Fruit fly (Drosophila melanogaster) whole organism, pupa: ENCODE data around the gene CG8475.

Source experiments
- CG10348 ChIP-seq: fragments of 200-800 bp; sonication (Bioruptor generic); IDR thresholded peaks from 2 replicates; pipeline ENCODE4 v1.3.6; 2022; ENCODE audit warnings: missing biosample characterization, missing genetic modification characterization
- CG12605 ChIP-seq: fragments of 200-800 bp; sonication (Bioruptor generic); IDR thresholded peaks from 2 replicates; pipeline ENCODE4 v1.3.6; 2022; ENCODE audit warnings: missing biosample characterization, missing genetic modification characterization
- CG13204 ChIP-seq: fragments of 200-800 bp; sonication (Bioruptor generic); optimal IDR thresholded peaks from 2 replicates; lab custom pipeline; 2018; ENCODE audit warnings: missing biosample characterization, mild to moderate bottlenecking, missing genetic modification characterization, moderate library complexity
- CG14655 ChIP-seq: fragments of 200-800 bp; sonication (Bioruptor generic); optimal IDR thresholded peaks from 3 replicates; lab custom pipeline; 2017; ENCODE audit warnings: mild to moderate bottlenecking, missing biosample characterization, missing genetic modification reagents, missing genetic modification characterization
- CG15710 ChIP-seq: fragments of 200-800 bp; sonication (Bioruptor generic); optimal IDR thresholded peaks from 2 replicates; lab custom pipeline; 2018; ENCODE audit warnings: missing biosample characterization, mild to moderate bottlenecking, missing genetic modification characterization, moderate library complexity
- CG17806 ChIP-seq: fragments of 200-800 bp; sonication (Bioruptor generic); optimal IDR thresholded peaks from 2 replicates; lab custom pipeline; 2018; ENCODE audit warnings: missing biosample characterization, mild to moderate bottlenecking, missing genetic modification characterization, moderate library complexity
- CG32121 ChIP-seq: fragments of 200-800 bp; sonication (Bioruptor generic); IDR thresholded peaks from 2 replicates; pipeline ENCODE4 v1.3.6; 2022; ENCODE audit warnings: missing biosample characterization, missing genetic modification characterization
- CG34367 ChIP-seq: fragments of 200-800 bp; sonication (Bioruptor generic); optimal IDR thresholded peaks from 2 replicates; lab custom pipeline; 2018; ENCODE audit warnings: missing biosample characterization, mild to moderate bottlenecking, missing genetic modification characterization
- CG4496 ChIP-seq: fragments of 200-800 bp; sonication (Bioruptor generic); IDR thresholded peaks from 3 replicates; pipeline ENCODE4 v1.3.6; 2022; ENCODE audit warnings: missing biosample characterization, missing genetic modification characterization
- CG8159 ChIP-seq: fragments of 200-800 bp; sonication (Bioruptor generic); optimal IDR thresholded peaks from 3 replicates; lab custom pipeline; 2018; ENCODE audit warnings: missing biosample characterization, mild to moderate bottlenecking, missing genetic modification characterization, moderate library complexity
- CG8301 ChIP-seq: fragments of 200-800 bp; sonication (Bioruptor generic); optimal IDR thresholded peaks from 2 replicates; lab custom pipeline; 2018; ENCODE audit warnings: missing biosample characterization, mild to moderate bottlenecking, missing genetic modification characterization
- CG9948 ChIP-seq: fragments of 200-800 bp; sonication (Bioruptor generic); optimal IDR thresholded peaks from 2 replicates; lab custom pipeline; 2018; ENCODE audit warnings: missing biosample characterization, mild to moderate bottlenecking, missing genetic modification characterization, moderate library complexity
- D1 ChIP-seq: fragments of 200-800 bp; sonication (Bioruptor generic); optimal IDR thresholded peaks from 2 replicates; lab custom pipeline; 2018; ENCODE audit warnings: missing biosample characterization, mild to moderate bottlenecking, missing genetic modification characterization, moderate library complexity
- EcR ChIP-seq: fragments of 200-800 bp; sonication (Bioruptor generic); optimal IDR thresholded peaks from 3 replicates; lab custom pipeline; 2019; ENCODE audit warnings: missing biosample characterization, missing genetic modification characterization, mild to moderate bottlenecking, moderate library complexity, missing genetic modification reagents
- Ets98B ChIP-seq: fragments of 200-800 bp; sonication (Bioruptor generic); IDR thresholded peaks from 2 replicates; pipeline ENCODE4 v1.3.6; 2022; ENCODE audit warnings: missing biosample characterization, missing genetic modification characterization
- Pif1A ChIP-seq: fragments of 200-800 bp; sonication (Bioruptor generic); optimal IDR thresholded peaks from 3 replicates; lab custom pipeline; 2016; ENCODE audit warnings: missing biosample characterization, missing genetic modification characterization
- Pif1B ChIP-seq: fragments of 200-800 bp; sonication (Bioruptor generic); optimal IDR thresholded peaks from 3 replicates; lab custom pipeline; 2016; ENCODE audit warnings: missing biosample characterization, missing genetic modification characterization
- Snoo ChIP-seq: fragments of 200-800 bp; sonication (Bioruptor generic); optimal IDR thresholded peaks from 3 replicates; lab custom pipeline; 2017; ENCODE audit warnings: missing biosample characterization, mild to moderate bottlenecking, missing genetic modification characterization, inconsistent platforms
- fd96Ca ChIP-seq: fragments of 200-800 bp; sonication (Bioruptor generic); IDR thresholded peaks from 3 replicates; pipeline ENCODE4 v1.3.6; 2022; ENCODE audit warnings: missing biosample characterization, missing genetic modification characterization
- gl ChIP-seq: fragments of 200-800 bp; sonication (Bioruptor generic); optimal IDR thresholded peaks from 2 replicates; lab custom pipeline; 2018; ENCODE audit warnings: missing biosample characterization, mild to moderate bottlenecking, missing genetic modification characterization
- rn ChIP-seq: fragments of 200-800 bp; sonication (Bioruptor generic); IDR thresholded peaks from 2 replicates; pipeline ENCODE4 v1.3.6; 2022; ENCODE audit warnings: missing biosample characterization, missing genetic modification characterization

CG8475 gene

DNA sequence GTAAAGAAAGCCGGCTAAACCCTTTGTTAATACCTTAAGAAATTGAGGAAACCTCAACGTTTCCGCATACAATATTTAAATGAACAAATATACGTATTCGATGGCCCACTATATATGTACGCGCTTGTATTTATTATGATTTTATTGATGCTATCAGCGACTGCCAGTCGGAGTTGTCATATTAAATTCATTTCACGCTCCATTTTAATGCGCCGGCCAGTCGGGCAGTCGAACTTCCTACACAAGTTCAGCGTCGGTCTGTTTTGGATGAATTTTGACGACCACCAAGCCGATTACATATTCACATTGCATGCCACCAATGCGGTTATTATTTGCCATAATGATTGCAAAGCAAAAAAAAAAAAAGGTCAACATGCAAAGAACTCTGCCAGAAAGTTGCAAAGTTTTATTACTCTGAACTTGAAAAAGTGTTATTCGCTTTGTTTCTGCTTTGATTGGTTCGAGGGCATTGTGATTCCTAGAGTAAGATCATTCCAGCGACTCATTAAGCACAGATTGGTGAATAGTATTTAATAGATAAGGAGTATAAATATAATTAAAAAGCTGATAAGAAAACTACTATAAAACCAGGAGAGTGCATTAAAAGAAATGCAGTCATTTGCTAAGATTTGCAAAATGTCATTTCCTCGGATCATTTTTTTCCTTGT, 49.6 kb downstream of the CG8475 start, which contains the start of gene CG31606:
Gene CG31606, plus strand, starts transcription at position 618 of the 668 bp plus-strand sequence.
- TF ChIP-seq CG9948: no peak
- TF ChIP-seq Pif1A: no peak
- TF ChIP-seq EcR (GFP tag; lab: Kevin White, UChicago): peak; percentile 50
- no peak for TF ChIP-seq gl (tag; lab: Kevin White, UChicago)
- TF ChIP-seq CG12605 (GFP tag; lab: Robert Waterston, UW): no peak
- TF ChIP-seq CG8301 (tag; lab: Kevin White, UChicago): peak; percentile 26
- TF ChIP-seq fd96Ca (GFP tag; lab: Robert Waterston, UW): no peak
- no peak for TF ChIP-seq CG13204 (GFP tag; lab: Kevin White, UChicago)
- no peak for TF ChIP-seq rn (GFP tag; lab: Robert Waterston, UW)
- peak; percentile 42 for TF ChIP-seq CG14655 (GFP tag; lab: Kevin White, UChicago)
- TF ChIP-seq CG15710 (tag; lab: Kevin White, UChicago): no peak
- TF ChIP-seq, all 21 proteins: peak for 3

DNA sequence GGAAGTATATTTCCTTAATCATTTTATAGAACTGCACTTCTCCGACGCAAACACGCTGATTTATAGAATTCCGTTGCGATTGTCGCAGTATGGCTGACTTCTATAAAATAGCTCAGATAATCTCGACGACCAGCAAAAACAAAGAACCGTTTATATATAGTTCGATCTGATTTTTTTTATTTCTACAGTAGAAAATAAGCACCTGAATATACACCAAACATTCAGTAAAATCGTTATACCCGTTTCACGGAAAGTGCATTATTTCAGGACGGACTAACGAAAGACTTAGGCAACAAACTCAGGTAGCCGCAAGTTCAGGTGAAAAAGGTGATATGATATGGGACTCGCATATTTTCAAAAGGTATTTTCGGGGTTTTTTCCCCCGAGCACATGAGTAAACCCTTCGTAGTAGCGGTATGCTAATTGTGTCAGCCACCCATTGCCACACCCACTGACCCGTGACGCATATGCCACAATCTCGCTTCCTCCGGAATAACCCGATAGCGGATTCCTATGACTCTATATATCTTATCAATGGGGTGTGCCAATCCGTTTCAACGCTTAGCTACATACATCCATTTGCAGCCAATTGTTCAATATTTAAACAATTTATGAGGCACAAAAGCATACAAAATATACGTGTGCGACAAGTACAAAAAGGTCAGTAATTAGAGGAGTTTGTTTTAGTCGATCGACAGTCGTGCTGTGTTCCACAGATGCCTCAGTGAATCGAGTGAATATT, 51.5 kb downstream of the CG8475 start, which contains the start of the genes CG42763 and CG43394:
Gene CG42763, minus strand, starts transcription at position 41 of the 742 bp plus-strand sequence.
Gene CG43394, plus strand, starts transcription at position 692 of the 742 bp plus-strand sequence.
- TF ChIP-seq CG10348 (no peak), Ets98B (GFP tag; lab: Robert Waterston, UW) (no peak)

DNA sequence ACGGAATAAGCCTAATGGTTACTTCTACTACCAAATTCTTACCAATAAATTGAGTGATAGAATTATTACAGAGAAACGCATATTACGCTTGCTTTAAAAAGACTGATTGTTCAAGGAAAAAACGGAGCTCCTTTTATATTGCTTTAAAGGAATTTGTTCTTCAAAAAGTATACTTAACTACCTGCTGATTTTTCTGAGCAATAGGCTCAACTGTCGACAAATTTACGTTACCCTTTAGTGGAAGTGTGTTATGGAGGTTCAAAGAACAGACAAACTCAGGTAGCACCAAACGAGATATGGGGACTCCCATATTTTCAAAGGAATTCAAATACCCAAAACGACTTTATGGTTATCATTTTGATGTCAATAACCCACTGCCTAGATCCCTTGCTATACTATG, 52.8 kb downstream of the CG8475 start, which contains the start of gene CG42762:
Gene CG42762, minus strand, starts transcription at position 101 of the 400 bp plus-strand sequence.
- TF ChIP-seq fd96Ca (GFP tag; lab: Robert Waterston, UW) (no peak), CG34367 (tag; lab: Kevin White, UChicago) (no peak), CG8159 (tag; lab: Kevin White, UChicago) (no peak), Snoo (tag; lab: Kevin White, UChicago) (no peak), Pif1A (no peak), CG8301 (tag; lab: Kevin White, UChicago) (no peak), CG15710 (tag; lab: Kevin White, UChicago) (no peak), CG4496 (GFP tag; lab: Robert Waterston, UW) (no peak), CG13204 (GFP tag; lab: Kevin White, UChicago) (no peak), Pif1B (no peak), gl (tag; lab: Kevin White, UChicago) (no peak)
- TF ChIP-seq, all 21 proteins: peak for 0

DNA sequence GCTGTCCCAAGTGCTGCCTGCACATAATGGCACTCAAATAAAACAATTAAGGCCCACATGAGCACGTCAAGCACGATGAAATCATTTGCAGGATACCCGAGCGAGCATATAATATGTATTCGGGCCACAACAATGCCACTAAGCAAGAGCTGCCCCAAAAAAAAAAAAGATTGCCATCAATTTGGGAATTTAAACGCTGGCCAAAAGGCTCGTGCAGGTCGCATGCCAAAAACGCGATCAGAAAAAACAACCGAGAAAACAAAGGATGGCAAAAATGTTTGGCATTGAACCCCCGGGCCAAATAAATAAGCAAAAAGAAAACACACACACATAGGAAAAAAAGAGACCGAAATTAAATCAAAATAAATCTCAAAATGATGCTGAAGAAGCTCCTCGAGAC, 54.0 kb downstream of the CG8475 start:
- TF ChIP-seq EcR (GFP tag; lab: Kevin White, UChicago) (no peak), Ets98B (GFP tag; lab: Robert Waterston, UW) (no peak), CG4496 (GFP tag; lab: Robert Waterston, UW) (no peak), Pif1B (no peak), CG12605 (GFP tag; lab: Robert Waterston, UW) (no peak), CG14655 (GFP tag; lab: Kevin White, UChicago) (no peak), CG8159 (tag; lab: Kevin White, UChicago) (no peak), D1 (tag; lab: Kevin White, UChicago) (no peak), CG15710 (tag; lab: Kevin White, UChicago) (no peak), Pif1A (no peak), CG9948 (no peak), CG10348 (no peak), CG17806 (tag; lab: Kevin White, UChicago) (no peak), rn (GFP tag; lab: Robert Waterston, UW) (no peak), Snoo (tag; lab: Kevin White, UChicago) (no peak), CG13204 (GFP tag; lab: Kevin White, UChicago) (no peak), CG32121 (GFP tag; lab: Robert Waterston, UW) (no peak), fd96Ca (GFP tag; lab: Robert Waterston, UW) (no peak)
- TF ChIP-seq, all 21 proteins: peak for 0
